Worm (Caenorhabditis elegans) whole organism, L3 larva: Measurements from ENCODE around the gene bca-1.

Source experiments
- R02D3.7 ChIP-seq: fragments of 150-350 bp; optimal IDR thresholded peaks from 2 replicates; lab custom pipeline; 2014; ENCODE audit warnings: missing biosample characterization, missing genetic modification characterization
- ZK546.5 ChIP-seq: sonication (generic microtip); optimal IDR thresholded peaks from 2 replicates; lab custom pipeline; 2017; ENCODE audit warnings: missing biosample characterization, missing genetic modification characterization
- egl-27 ChIP-seq: sonication (generic microtip); optimal IDR thresholded peaks from 4 replicates; lab custom pipeline; 2017; ENCODE audit warnings: missing biosample characterization, missing genetic modification reagents, missing genetic modification characterization
- nhr-25 ChIP-seq: sonication (generic microtip); optimal IDR thresholded peaks from 2 replicates; lab custom pipeline; 2017; ENCODE audit warnings: missing biosample characterization, missing genetic modification characterization
- tbx-2 ChIP-seq: sonication (generic microtip); optimal IDR thresholded peaks from 2 replicates; lab custom pipeline; 2016; ENCODE audit warnings: mild to moderate bottlenecking, missing genetic modification characterization, missing compliant biosample characterization
- ztf-4 ChIP-seq: fragments of 150-350 bp; optimal IDR thresholded peaks from 2 replicates; lab custom pipeline; 2014; ENCODE audit warnings: missing biosample characterization, missing genetic modification characterization

DNA sequence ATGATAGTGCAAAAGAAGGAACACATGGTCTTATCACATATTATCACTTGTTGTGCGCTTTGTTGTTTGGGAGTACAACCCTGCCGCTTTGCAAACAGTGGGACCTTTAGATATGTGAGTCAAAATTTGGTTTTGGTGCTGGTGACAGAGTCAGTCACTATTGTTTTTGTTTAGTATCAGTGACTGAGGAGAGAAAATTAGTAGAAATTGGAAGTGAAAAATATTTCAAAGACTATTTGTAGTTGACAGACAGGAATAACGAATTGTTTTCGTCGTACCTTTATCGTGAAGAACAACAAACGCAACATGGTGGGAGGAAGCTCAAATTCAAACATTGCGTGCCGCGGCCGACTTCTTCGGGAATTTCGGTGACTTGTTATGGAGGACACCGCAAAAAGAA lies 12.0 kb upstream of the bca-1 start, which contains the start of gene lrch-1:
- TF ChIP-seq nhr-25 (no peak), ZK546.5 (tag; lab: Kevin White, UChicago) (no peak), tbx-2 (tag; lab: Kevin White, UChicago) (no peak), ztf-4 (tag; lab: Kevin White, UChicago) (no peak), R02D3.7 (no peak), egl-27 (tag; lab: Kevin White, UChicago) (no peak)
